Worm (Caenorhabditis elegans) whole organism, L4 larva: Measurements from ENCODE around the gene brd-1.

Experiments used
- F49E8.2 ChIP-seq: sonication (generic microtip); optimal IDR thresholded peaks from 2 replicates; lab custom pipeline; 2016; ENCODE audit warnings: missing compliant biosample characterization, mild to moderate bottlenecking, missing genetic modification characterization, borderline replicate concordance
- T26A8.4 ChIP-seq: fragments of 200-800 bp; sonication (Bioruptor generic); IDR thresholded peaks from 2 replicates; pipeline ENCODE4 v1.3.6; 2022; ENCODE audit warnings: missing genetic modification characterization, missing compliant biosample characterization
- Y105C5A.15 ChIP-seq: fragments of 200-800 bp; sonication (Bioruptor generic); IDR thresholded peaks from 2 replicates; pipeline ENCODE4 v1.3.6; 2022; ENCODE audit warnings: missing genetic modification characterization, missing compliant biosample characterization
- Y48G9A.11 ChIP-seq: fragments of 200-800 bp; sonication (Bioruptor generic); IDR thresholded peaks from 2 replicates; pipeline ENCODE4 v1.3.6; 2022; ENCODE audit warnings: missing genetic modification reagents, missing genetic modification characterization, missing compliant biosample characterization
- Y5F2A.4 ChIP-seq: fragments of 200-800 bp; sonication (Bioruptor generic); optimal IDR thresholded peaks from 2 replicates; lab custom pipeline; 2018; ENCODE audit warnings: mild to moderate bottlenecking, missing genetic modification characterization, missing compliant biosample characterization
- Y75B8A.6 ChIP-seq: fragments of 200-800 bp; sonication (Bioruptor generic); IDR thresholded peaks from 2 replicates; pipeline ENCODE4 v1.3.6; 2022; ENCODE audit warnings: missing genetic modification reagents, missing genetic modification characterization, missing compliant biosample characterization
- arid-1 ChIP-seq: fragments of 200-800 bp; sonication (Bioruptor generic); conservative IDR thresholded peaks from 2 replicates; pipeline ENCODE4 v1.3.6; 2022; ENCODE audit warnings: missing genetic modification reagents, missing genetic modification characterization, missing compliant biosample characterization
- ceh-44 ChIP-seq: fragments of 200-800 bp; sonication (Bioruptor generic); IDR thresholded peaks from 2 replicates; pipeline ENCODE4 v1.3.6; 2022; ENCODE audit warnings: missing genetic modification reagents, missing genetic modification characterization, missing compliant biosample characterization
- daf-16 ChIP-seq, 3 experiments: sonication (generic microtip); optimal IDR thresholded peaks; 2 replicates each; lab custom pipeline; 2016 to 2017; ENCODE audit warnings: missing genetic modification characterization in 3 of 3, missing genetic modification reagents in 3 of 3, mild to moderate bottlenecking in 2 of 3, missing compliant biosample characterization in 2 of 3, missing biosample characterization in 1 of 3, moderate library complexity in 1 of 3
- daf-19 ChIP-seq: fragments of 200-800 bp; sonication (Bioruptor generic); conservative IDR thresholded peaks from 2 replicates; pipeline ENCODE4 v1.3.6; 2022; ENCODE audit warnings: missing genetic modification characterization, missing compliant biosample characterization
- dmd-6 ChIP-seq: fragments of 200-800 bp; sonication (Bioruptor generic); IDR thresholded peaks from 2 replicates; pipeline ENCODE4 v1.3.6; 2022; ENCODE audit warnings: missing genetic modification reagents, missing genetic modification characterization, missing compliant biosample characterization
- dmd-8 ChIP-seq: fragments of 200-800 bp; sonication (Bioruptor generic); IDR thresholded peaks from 2 replicates; pipeline ENCODE4 v1.3.6; 2022; ENCODE audit warnings: missing genetic modification characterization, missing compliant biosample characterization
- dmd-9 ChIP-seq: fragments of 200-800 bp; sonication (Bioruptor generic); IDR thresholded peaks from 2 replicates; pipeline ENCODE4 v1.3.6; 2022; ENCODE audit warnings: missing genetic modification reagents, missing genetic modification characterization, missing compliant biosample characterization
- duxl-1 ChIP-seq: sonication (generic microtip); optimal IDR thresholded peaks from 2 replicates; lab custom pipeline; 2016; ENCODE audit warnings: mild to moderate bottlenecking, missing genetic modification characterization, moderate library complexity, missing compliant biosample characterization; ENCODE audit not compliant: poor library complexity
- dve-1 ChIP-seq: sonication (generic microtip); optimal IDR thresholded peaks from 2 replicates; lab custom pipeline; 2017; ENCODE audit warnings: antibody characterized with exemption, mild to moderate bottlenecking, missing genetic modification characterization, missing compliant biosample characterization; ENCODE audit not compliant: insufficient read depth
- egl-43 ChIP-seq: fragments of 200-800 bp; sonication (Bioruptor generic); IDR thresholded peaks from 2 replicates; pipeline ENCODE4 v1.3.6; 2022; ENCODE audit warnings: missing genetic modification reagents, missing genetic modification characterization, missing compliant biosample characterization
- hlh-11 ChIP-seq: fragments of 200-800 bp; sonication (Bioruptor generic); optimal IDR thresholded peaks from 2 replicates; lab custom pipeline; 2018; ENCODE audit warnings: mild to moderate bottlenecking, missing genetic modification characterization, missing compliant biosample characterization
- lim-7 ChIP-seq: fragments of 200-800 bp; sonication (Bioruptor generic); IDR thresholded peaks from 2 replicates; pipeline ENCODE4 v1.3.6; 2022; ENCODE audit warnings: missing genetic modification characterization, missing compliant biosample characterization
- lin-1 ChIP-seq: fragments of 200-800 bp; sonication (Bioruptor generic); IDR thresholded peaks from 2 replicates; pipeline ENCODE4 v1.3.6; 2022; ENCODE audit warnings: missing genetic modification reagents, missing genetic modification characterization, missing compliant biosample characterization
- lin-13 ChIP-seq: fragments of 150-350 bp; optimal IDR thresholded peaks from 2 replicates; lab custom pipeline; 2014; ENCODE audit warnings: missing biosample characterization, missing genetic modification reagents, missing genetic modification characterization
- lin-39 ChIP-seq: fragments of 150-350 bp; optimal IDR thresholded peaks from 2 replicates; lab custom pipeline; 2014; ENCODE audit warnings: missing biosample characterization, missing genetic modification reagents, missing genetic modification characterization
- madf-5 ChIP-seq, 2 experiments: fragments of 200-800 bp; sonication (Bioruptor generic); IDR thresholded peaks; 2 replicates each; pipeline ENCODE4 v1.3.6; 2022; ENCODE audit warnings: missing compliant biosample characterization in 2 of 2, missing genetic modification characterization in 2 of 2
- madf-9 ChIP-seq: fragments of 200-800 bp; sonication (Bioruptor generic); conservative IDR thresholded peaks from 2 replicates; pipeline ENCODE4 v1.3.6; 2022; ENCODE audit warnings: missing genetic modification reagents, missing genetic modification characterization, missing compliant biosample characterization
- mdl-1 ChIP-seq, 2 experiments: fragments of 150-350 bp in 1 of 2; sonication (generic microtip) in 1 of 2; optimal IDR thresholded peaks; 2 replicates each; lab custom pipeline; 2014 to 2017; ENCODE audit warnings: missing biosample characterization in 2 of 2, missing genetic modification characterization in 2 of 2
- mes-2 ChIP-seq: sonication (generic microtip); optimal IDR thresholded peaks from 2 replicates; lab custom pipeline; 2016; ENCODE audit warnings: missing genotype, mild to moderate bottlenecking, missing genetic modification characterization, missing compliant biosample characterization; ENCODE audit not compliant: poor library complexity, severe bottlenecking
- mxl-2 ChIP-seq: fragments of 200-800 bp; sonication (Bioruptor generic); conservative IDR thresholded peaks from 2 replicates; pipeline ENCODE4 v1.3.6; 2022; ENCODE audit warnings: missing genetic modification reagents, missing genetic modification characterization, missing compliant biosample characterization
- nhr-10 ChIP-seq: fragments of 150-350 bp; optimal IDR thresholded peaks from 2 replicates; lab custom pipeline; 2014; ENCODE audit warnings: missing biosample characterization, missing genetic modification characterization
- nhr-102 ChIP-seq: sonication (generic microtip); optimal IDR thresholded peaks from 2 replicates; lab custom pipeline; 2016; ENCODE audit warnings: mild to moderate bottlenecking, missing genetic modification characterization, moderate library complexity, missing compliant biosample characterization
- nhr-11 ChIP-seq: fragments of 150-350 bp; optimal IDR thresholded peaks from 2 replicates; lab custom pipeline; 2014; ENCODE audit warnings: missing biosample characterization, missing genetic modification characterization
- nhr-111 ChIP-seq: fragments of 200-800 bp; sonication (Bioruptor generic); optimal IDR thresholded peaks from 2 replicates; lab custom pipeline; 2018; ENCODE audit warnings: mild to moderate bottlenecking, missing genetic modification characterization, missing compliant biosample characterization
- nhr-237 ChIP-seq: sonication (generic microtip); optimal IDR thresholded peaks from 2 replicates; lab custom pipeline; 2017; ENCODE audit warnings: missing biosample characterization, missing genetic modification characterization
- nhr-25 ChIP-seq: sonication (generic microtip); optimal IDR thresholded peaks from 2 replicates; lab custom pipeline; 2017; ENCODE audit warnings: missing genetic modification characterization, mild to moderate bottlenecking, missing compliant biosample characterization, antibody characterized with exemption, moderate library complexity, borderline replicate concordance; ENCODE audit not compliant: insufficient read depth
- nhr-28 ChIP-seq: fragments of 150-350 bp; optimal IDR thresholded peaks from 2 replicates; lab custom pipeline; 2014; ENCODE audit warnings: missing biosample characterization, missing genetic modification characterization
- nhr-41 ChIP-seq: fragments of 200-800 bp; sonication (Bioruptor generic); IDR thresholded peaks from 2 replicates; pipeline ENCODE4 v1.3.6; 2022; ENCODE audit warnings: missing genetic modification reagents, missing genetic modification characterization, missing compliant biosample characterization
- nhr-77 ChIP-seq: fragments of 150-350 bp; optimal IDR thresholded peaks from 2 replicates; lab custom pipeline; 2014; ENCODE audit warnings: missing biosample characterization, missing genetic modification characterization
- php-3 ChIP-seq: fragments of 200-800 bp; sonication (Bioruptor generic); IDR thresholded peaks from 2 replicates; pipeline ENCODE4 v1.3.6; 2022; ENCODE audit warnings: missing genetic modification reagents, missing genetic modification characterization, missing compliant biosample characterization
- rbr-2 ChIP-seq: sonication (generic microtip); optimal IDR thresholded peaks from 2 replicates; lab custom pipeline; 2016; ENCODE audit warnings: missing genotype, missing genetic modification characterization, missing compliant biosample characterization
- saeg-2 ChIP-seq: fragments of 200-800 bp; sonication (Bioruptor generic); IDR thresholded peaks from 2 replicates; pipeline ENCODE4 v1.3.6; 2022; ENCODE audit warnings: missing genetic modification reagents, missing genetic modification characterization, missing compliant biosample characterization
- spr-1 ChIP-seq: sonication (generic microtip); optimal IDR thresholded peaks from 2 replicates; lab custom pipeline; 2016; ENCODE audit warnings: mild to moderate bottlenecking, missing genetic modification characterization, missing compliant biosample characterization
- spr-3 ChIP-seq: fragments of 200-800 bp; sonication (Bioruptor generic); optimal IDR thresholded peaks from 2 replicates; lab custom pipeline; 2018; ENCODE audit warnings: mild to moderate bottlenecking, missing genetic modification characterization, missing compliant biosample characterization
- tag-97 ChIP-seq: fragments of 200-800 bp; sonication (Bioruptor generic); IDR thresholded peaks from 2 replicates; pipeline ENCODE4 v1.3.6; 2022; ENCODE audit warnings: missing genetic modification characterization, missing compliant biosample characterization
- tra-1 ChIP-seq: fragments of 200-800 bp; sonication (Bioruptor generic); IDR thresholded peaks from 2 replicates; pipeline ENCODE4 v1.3.6; 2022; ENCODE audit warnings: missing genetic modification reagents, missing genetic modification characterization, missing compliant biosample characterization
- unc-62 ChIP-seq, 3 experiments: fragments of 150-350 bp in 1 of 3; sonication (generic microtip); optimal IDR thresholded peaks in 2 of 3; peaks in 1 of 3; 1 replicate in 1 of 3; 2 replicates in 2 of 3; lab custom pipeline; 2014 to 2017; ENCODE audit warnings: missing biosample characterization in 3 of 3, missing genetic modification characterization in 3 of 3, missing genetic modification reagents in 3 of 3, missing genotype in 1 of 3
- vab-7 ChIP-seq: fragments of 200-800 bp; sonication (Bioruptor generic); IDR thresholded peaks from 2 replicates; pipeline ENCODE4 v1.3.6; 2022; ENCODE audit warnings: missing genetic modification reagents, missing genetic modification characterization, missing compliant biosample characterization
- zfp-2 ChIP-seq: sonication (generic microtip); optimal IDR thresholded peaks from 2 replicates; lab custom pipeline; 2016; ENCODE audit warnings: mild to moderate bottlenecking, missing genetic modification characterization, missing compliant biosample characterization
- zfp-3 ChIP-seq: fragments of 200-800 bp; sonication (Bioruptor generic); conservative IDR thresholded peaks from 2 replicates; pipeline ENCODE4 v1.3.6; 2022; ENCODE audit warnings: missing genetic modification reagents, missing genetic modification characterization, missing compliant biosample characterization
- zip-2 ChIP-seq: fragments of 150-350 bp; optimal IDR thresholded peaks from 2 replicates; lab custom pipeline; 2014; ENCODE audit warnings: missing biosample characterization, missing genetic modification characterization

The brd-1 gene

ce11 chrIII:6888497-6888896, 807 bp downstream of the brd-1 start (continued):
- peak; percentile 80 for TF ChIP-seq madf-9 (GFP tag; lab: Robert Waterston, UW)
- TF ChIP-seq zip-2, result peak; percentile 66
- peak; percentile 28 to 86; a peak in 2 of 4 replicates for TF ChIP-seq madf-5 (GFP tag; IDR thresholded peaks at IDR 0.05; lab: Robert Waterston, UW)
- TF ChIP-seq zfp-2 (tag; lab: Kevin White, UChicago), result peak; percentile 24
- no peak for TF ChIP-seq nhr-237 (tag; lab: Kevin White, UChicago)
- TF ChIP-seq spr-3 (GFP tag; lab: Kevin White, UChicago), result peak; percentile 19
- TF ChIP-seq nhr-28, result no peak
- peak; percentile 46 for TF ChIP-seq lin-13 (GFP tag; lab: Kevin White, UChicago)
- peak; percentile 49 for TF ChIP-seq nhr-102 (tag; lab: Kevin White, UChicago)
- peak; percentile 76; the same call in 1 of the 2 replicates for TF ChIP-seq daf-19 (GFP tag; lab: Robert Waterston, UW)
- TF ChIP-seq nhr-77, result no peak
- TF ChIP-seq nhr-11 (tag; lab: Kevin White, UChicago), result no peak
- 0 out of 2 replicates have a peak, but pooled peaks have one; percentile 43 for TF ChIP-seq dmd-6 (GFP tag; lab: Robert Waterston, UW)
- peak; percentile 71 for TF ChIP-seq vab-7 (GFP tag; lab: Robert Waterston, UW)
- TF ChIP-seq tra-1 (GFP tag; lab: Robert Waterston, UW), result peak; percentile 77
- peak; percentile 39 for TF ChIP-seq rbr-2 (tag; lab: Kevin White, UChicago)
- peak; percentile 23 to 36 for TF ChIP-seq daf-16 (GFP tag; optimal IDR thresholded peaks at IDR 0.05; lab: Kevin White, UChicago)
- TF ChIP-seq daf-16 (tag; optimal IDR thresholded peaks at IDR 0.05; lab: Kevin White, UChicago), result peak; percentile 32
- TF ChIP-seq unc-62 (GFP tag; optimal IDR thresholded peaks at IDR 0.05 in 1 of 2; lab: Kevin White, UChicago), result peak in 1 of 2 experiments; percentile 7
- no peak for TF ChIP-seq unc-62 (tag; optimal IDR thresholded peaks at IDR 0.05; lab: Kevin White, UChicago)
- peak; percentile 87 for TF ChIP-seq lim-7 (GFP tag; lab: Robert Waterston, UW)
- no peak for TF ChIP-seq nhr-10 (tag; lab: Kevin White, UChicago)
- peak; percentile 60 for TF ChIP-seq mes-2 (tag; lab: Kevin White, UChicago)
- TF ChIP-seq Y105C5A.15 (GFP tag; lab: Robert Waterston, UW), result peak; percentile 79; the same call in 1 of the 2 replicates
- TF ChIP-seq mdl-1 (tag; optimal IDR thresholded peaks at IDR 0.05; lab: Kevin White, UChicago), result peak in 1 of 2 experiments; percentile 40
- peak; percentile 81 for TF ChIP-seq dmd-8 (GFP tag; lab: Robert Waterston, UW)
- TF ChIP-seq dve-1, result peak; percentile 43
- TF ChIP-seq Y75B8A.6 (GFP tag; lab: Robert Waterston, UW), result peak; percentile 74; the same call in 1 of the 2 replicates
- TF ChIP-seq saeg-2 (GFP tag; lab: Robert Waterston, UW), result 0 out of 2 replicates have a peak, but pooled peaks have one; percentile 36
- TF ChIP-seq nhr-111 (GFP tag; lab: Kevin White, UChicago), result no peak
- peak; percentile 57; the same call in 1 of the 2 replicates for TF ChIP-seq ceh-44 (GFP tag; lab: Robert Waterston, UW)
- peak; percentile 29 for TF ChIP-seq hlh-11 (tag; lab: Kevin White, UChicago)
- no peak for TF ChIP-seq nhr-41
- no peak for TF ChIP-seq lin-39
- peak; percentile 84 for TF ChIP-seq egl-43
- TF ChIP-seq nhr-25 (tag; lab: Kevin White, UChicago), result peak; percentile 56
- TF ChIP-seq Y5F2A.4 (GFP tag; lab: Kevin White, UChicago), result peak; percentile 63
- TF ChIP-seq lin-1 (GFP tag; lab: Robert Waterston, UW), result peak; percentile 47
- 0 out of 2 replicates have a peak, but pooled peaks have one; percentile 26 for TF ChIP-seq zfp-3 (GFP tag; lab: Robert Waterston, UW)
- TF ChIP-seq F49E8.2 (tag; lab: Kevin White, UChicago), result peak; percentile 33
- no peak for TF ChIP-seq spr-1 (tag; lab: Kevin White, UChicago)
- 0 out of 2 replicates have a peak, but pooled peaks have one; percentile 17 for TF ChIP-seq dmd-9 (GFP tag; lab: Robert Waterston, UW)
- peak; percentile 64 for TF ChIP-seq Y48G9A.11
- TF ChIP-seq T26A8.4 (GFP tag; lab: Robert Waterston, UW), result peak; percentile 80
- 0 out of 2 replicates have a peak, but pooled peaks have one; percentile 55 for TF ChIP-seq mxl-2
- peak; percentile 25 for TF ChIP-seq duxl-1
- peak; percentile 86 for TF ChIP-seq arid-1
- no peak for TF ChIP-seq tag-97 (GFP tag; lab: Robert Waterston, UW)
- no peak for TF ChIP-seq php-3
